Worm (Caenorhabditis elegans) whole organism, L1 larva: ENCODE measurements around the gene ets-6.

Experiments
- C16A3.4 ChIP-seq: fragments of 150-350 bp; optimal IDR thresholded peaks from 2 replicates; lab custom pipeline; 2014; ENCODE audit warnings: missing biosample characterization, missing genetic modification characterization
- efl-1 ChIP-seq, 4 experiments: fragments of 150-350 bp; optimal IDR thresholded peaks in 3 of 4; peaks in 1 of 4; 1 replicate in 1 of 4; 2 replicates in 3 of 4; lab custom pipeline; 2014; ENCODE audit warnings: missing biosample characterization in 2 of 4, missing genetic modification characterization in 2 of 4, missing genetic modification reagents in 2 of 4
- elt-2 ChIP-seq: sonication (generic microtip); optimal IDR thresholded peaks from 2 replicates; lab custom pipeline; 2016; ENCODE audit warnings: missing genetic modification characterization, mild to moderate bottlenecking, inconsistent platforms, missing compliant biosample characterization, missing genetic modification reagents
- elt-3 ChIP-seq, 6 experiments: fragments of 150-350 bp in 1 of 6; sonication (generic microtip); optimal IDR thresholded peaks; 2 replicates each; lab custom pipeline; 2017 to 2018; ENCODE audit warnings: missing biosample characterization in 6 of 6, missing genetic modification characterization in 6 of 6, inconsistent platforms in 1 of 6
- fos-1 ChIP-seq: fragments of 150-350 bp; optimal IDR thresholded peaks from 2 replicates; lab custom pipeline; 2014; ENCODE audit warnings: missing biosample characterization, missing genetic modification characterization
- lin-39 ChIP-seq: fragments of 150-350 bp; optimal IDR thresholded peaks from 2 replicates; lab custom pipeline; 2014; ENCODE audit warnings: missing biosample characterization, missing genetic modification reagents, missing genetic modification characterization
- mef-2 ChIP-seq: fragments of 150-350 bp; optimal IDR thresholded peaks from 2 replicates; lab custom pipeline; 2014; ENCODE audit warnings: missing biosample characterization, missing genetic modification characterization
- nhr-12 ChIP-seq: sonication (generic microtip); optimal IDR thresholded peaks from 2 replicates; lab custom pipeline; 2017; ENCODE audit warnings: missing biosample characterization, missing genetic modification characterization
- nhr-77 ChIP-seq: fragments of 150-350 bp; optimal IDR thresholded peaks from 2 replicates; lab custom pipeline; 2014; ENCODE audit warnings: missing biosample characterization, missing genetic modification characterization
- unc-62 ChIP-seq: fragments of 150-350 bp; optimal IDR thresholded peaks from 2 replicates; lab custom pipeline; 2014; ENCODE audit warnings: missing biosample characterization, missing genetic modification reagents, missing genetic modification characterization
- unc-86 ChIP-seq: sonication (generic microtip); optimal IDR thresholded peaks from 2 replicates; lab custom pipeline; 2016; ENCODE audit warnings: missing genetic modification characterization, missing compliant biosample characterization
- vab-15 ChIP-seq: sonication (generic microtip); optimal IDR thresholded peaks from 2 replicates; lab custom pipeline; 2017; ENCODE audit warnings: missing genotype, mild to moderate bottlenecking, missing genetic modification characterization, missing compliant biosample characterization

DNA sequence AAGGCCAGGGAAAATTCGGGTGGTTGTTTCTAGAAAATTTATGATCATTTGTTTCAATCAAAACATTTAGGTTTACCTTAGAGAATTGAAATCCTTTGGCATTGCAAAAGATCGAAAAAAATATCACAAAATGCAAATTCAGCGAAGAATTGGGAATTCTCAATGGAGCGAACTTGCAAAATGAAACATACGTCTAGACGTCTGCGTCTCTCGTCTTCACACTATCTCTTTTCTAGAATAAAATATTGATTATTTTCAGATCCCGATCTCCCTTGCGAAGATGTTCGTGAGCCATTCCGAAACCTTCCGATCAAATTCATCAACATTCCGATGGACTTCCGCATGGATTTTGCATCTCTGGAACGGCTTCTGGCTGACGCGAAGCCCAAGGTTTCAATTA is at the start of gene ets-6:
- TF ChIP-seq unc-62 (GFP tag; lab: Kevin White, UChicago), result no peak
- no peak for TF ChIP-seq nhr-12 (tag; lab: Kevin White, UChicago)
- TF ChIP-seq elt-3 (tag; optimal IDR thresholded peaks at IDR 0.05; lab: Kevin White, UChicago), result peak in 2 of 6 experiments; percentile 12 to 34
- TF ChIP-seq unc-86, result peak; percentile 43
- TF ChIP-seq nhr-77, result peak; percentile 60
- peak; percentile 27 for TF ChIP-seq C16A3.4 (tag; lab: Kevin White, UChicago)
- TF ChIP-seq lin-39 (tag; lab: Kevin White, UChicago), result peak; percentile 25
- TF ChIP-seq fos-1 (tag; lab: Kevin White, UChicago), result peak; percentile 37
- TF ChIP-seq vab-15 (tag; lab: Kevin White, UChicago), result no peak
- TF ChIP-seq elt-2 (tag; lab: Kevin White, UChicago), result no peak
- peak; percentile 75 to 77 for TF ChIP-seq efl-1 (optimal IDR thresholded peaks at IDR 0.05; lab: Kevin White, UChicago)
- peak; percentile 67 to 96 for TF ChIP-seq efl-1 (GFP tag; optimal IDR thresholded peaks at IDR 0.05 in 1 of 2; lab: Kevin White, UChicago)
- TF ChIP-seq mef-2, result no peak
